Fruit fly (Drosophila melanogaster): ENCODE measurements around the gene slam.

slam gene

DNA sequence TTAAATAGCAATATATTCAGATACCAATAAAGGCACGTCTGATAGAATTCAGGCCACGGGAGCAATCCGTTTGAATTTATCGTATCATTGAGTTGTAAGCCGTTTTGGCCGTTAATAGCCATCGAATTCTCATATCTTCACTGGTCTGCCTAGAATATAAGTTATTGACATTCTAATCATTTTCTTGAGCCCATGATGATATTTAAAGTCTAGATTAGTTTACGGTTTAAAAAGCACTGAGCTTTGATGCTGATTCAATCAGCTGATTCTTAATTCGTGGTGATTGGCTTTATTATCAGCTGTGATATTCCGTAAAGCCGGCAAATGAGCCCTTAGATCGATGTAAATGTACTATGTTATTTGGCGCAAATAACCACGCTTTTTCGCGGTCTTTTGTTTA is at the start of gene slam:
Gene slam, plus strand, starts transcription at position 301 of the 400 bp plus-strand sequence.
- no peak for TF ChIP-seq insv (optimal IDR thresholded peaks at IDR 0.05)
- TF ChIP-seq ttk (optimal IDR thresholded peaks at IDR 0.05) = no peak
- no peak for TF ChIP-seq h (optimal IDR thresholded peaks at IDR 0.05)

DNA sequence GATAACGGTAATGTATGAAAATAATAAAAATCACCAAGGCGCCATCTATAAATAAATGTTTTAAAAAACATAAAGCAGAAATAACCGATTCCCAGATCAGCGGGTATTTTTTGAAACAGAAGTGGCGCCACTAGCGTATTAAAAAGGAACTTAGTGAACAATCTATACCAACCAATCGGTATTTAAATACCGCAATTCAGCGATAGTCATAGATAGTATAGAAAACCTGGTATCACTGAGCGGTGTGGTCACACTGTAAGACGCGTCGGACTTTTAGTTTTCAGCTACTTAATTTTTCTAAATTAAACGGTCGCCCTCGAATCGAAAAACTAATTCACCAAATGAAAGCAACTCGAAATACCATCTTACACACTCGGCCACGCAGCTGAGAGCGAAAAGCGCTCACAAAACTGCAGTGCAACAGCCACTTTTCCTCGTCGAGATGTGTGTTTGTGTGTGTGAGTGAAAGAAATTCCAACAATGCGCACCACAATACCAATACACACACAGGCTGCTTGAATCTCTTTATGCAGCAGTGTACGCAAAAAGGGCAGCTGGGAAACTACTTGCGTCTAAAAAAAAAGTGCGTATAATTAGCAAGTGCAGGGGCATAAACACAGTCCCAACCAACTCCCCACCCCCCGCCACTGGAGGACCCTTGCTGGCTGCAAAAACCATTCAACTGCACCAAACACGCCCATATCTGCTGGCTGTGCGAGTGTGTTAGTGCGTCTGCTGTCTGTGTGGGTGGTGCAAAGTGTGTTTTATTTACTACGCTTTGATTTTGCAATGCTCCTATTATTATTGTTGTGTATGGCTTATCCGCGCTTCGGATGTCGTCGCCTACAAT is 48.4 kb upstream of the slam start, which contains the start of gene PDZ-GEF:
Gene PDZ-GEF, plus strand, starts transcription at position 232 of the 850 bp plus-strand sequence.
- TF ChIP-seq Myc (optimal IDR thresholded peaks at IDR 0.05) = no peak

DNA sequence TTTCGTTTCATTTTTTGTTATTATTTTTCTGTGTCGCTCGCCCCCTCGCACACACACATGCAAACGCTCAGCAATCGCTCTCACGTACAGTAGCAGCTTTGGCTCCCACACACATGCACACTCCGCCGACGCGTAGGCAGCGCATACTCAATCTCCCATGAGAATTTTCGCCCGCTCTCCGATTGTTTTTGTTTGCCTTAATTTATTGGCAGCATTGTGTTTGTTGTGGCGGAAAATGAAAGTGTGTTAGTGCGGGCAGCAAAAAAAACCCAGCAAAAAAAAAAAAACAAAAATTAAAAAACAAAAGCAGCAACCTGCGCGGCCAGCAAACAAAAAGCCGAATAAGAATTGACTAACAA is 47.8 kb upstream of the slam start:
- TF ChIP-seq psq (optimal IDR thresholded peaks at IDR 0.05) (no peak), Sin3A (optimal IDR thresholded peaks at IDR 0.05) (no peak), Myc (optimal IDR thresholded peaks at IDR 0.05) (no peak), insv (optimal IDR thresholded peaks at IDR 0.05) (no peak)

DNA sequence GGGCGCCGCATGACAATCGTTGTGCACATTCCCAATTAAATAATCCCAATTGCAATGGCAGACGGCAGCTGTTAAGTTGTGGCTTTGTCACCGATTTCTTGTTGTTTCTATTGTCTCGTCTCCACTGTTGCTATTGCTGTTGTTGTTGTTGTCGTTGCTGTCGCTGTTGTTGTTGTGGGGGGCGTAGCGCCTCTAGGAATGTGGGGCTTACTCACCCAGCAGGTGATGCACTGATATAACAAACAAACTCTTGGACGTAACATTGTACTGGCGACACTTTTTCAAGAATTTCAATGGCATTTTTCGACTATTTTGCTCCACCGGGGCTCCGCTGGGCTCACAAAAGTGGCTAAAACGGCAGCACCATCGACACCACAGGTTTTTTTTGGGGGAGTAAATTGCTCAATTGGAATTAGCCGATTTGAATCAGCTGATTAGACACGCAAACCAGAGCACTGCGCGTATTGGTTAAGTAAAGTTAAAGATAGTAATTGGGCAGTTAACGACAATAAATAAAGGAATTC is 34.3 kb upstream of the slam start:
- TF ChIP-seq Myc (optimal IDR thresholded peaks at IDR 0.05) (no peak), Sin3A (optimal IDR thresholded peaks at IDR 0.05) (no peak), ttk (optimal IDR thresholded peaks at IDR 0.05) (no peak), insv (optimal IDR thresholded peaks at IDR 0.05) (no peak), psq (optimal IDR thresholded peaks at IDR 0.05) (no peak), h (optimal IDR thresholded peaks at IDR 0.05) (no peak)

DNA sequence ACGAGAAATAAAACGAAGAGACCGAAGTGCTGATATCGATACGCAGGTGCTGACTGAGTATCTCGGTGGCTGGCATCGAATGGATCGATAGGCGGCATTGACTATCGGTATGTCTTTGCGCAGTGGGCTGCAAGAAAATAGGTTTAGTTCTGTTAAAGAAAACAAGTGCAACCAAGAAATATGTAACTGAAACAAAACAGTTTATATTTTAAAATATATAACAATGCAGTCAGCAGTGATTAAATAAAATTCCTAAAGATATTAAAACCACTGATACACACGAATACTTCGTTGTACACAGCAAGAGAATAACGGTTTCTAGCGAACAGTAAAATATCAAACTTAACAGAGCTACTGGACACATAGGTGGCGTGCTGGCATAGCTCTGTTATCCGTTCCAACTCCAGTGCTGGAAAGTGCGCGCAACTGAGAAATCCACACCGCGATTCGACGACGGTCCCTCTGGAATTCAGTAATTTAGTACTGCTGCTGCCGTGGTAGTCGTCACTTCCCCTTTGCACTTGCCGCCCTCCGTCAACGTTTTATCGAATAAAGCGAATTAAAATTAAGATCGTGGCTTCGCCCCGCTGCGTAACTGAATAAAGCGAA is 33.7 kb upstream of the slam start, which contains the start of the genes Pez and Cpr:
Gene Pez, minus strand, starts transcription at position 305 of the 609 bp plus-strand sequence.
Gene Cpr, plus strand, starts transcription at position 470 of the 609 bp plus-strand sequence.
- TF ChIP-seq insv (optimal IDR thresholded peaks at IDR 0.05) (no peak), Sin3A (optimal IDR thresholded peaks at IDR 0.05) (no peak), psq (optimal IDR thresholded peaks at IDR 0.05) (no peak), ttk (optimal IDR thresholded peaks at IDR 0.05) (no peak), Myc (optimal IDR thresholded peaks at IDR 0.05) (no peak), h (optimal IDR thresholded peaks at IDR 0.05) (no peak)

DNA sequence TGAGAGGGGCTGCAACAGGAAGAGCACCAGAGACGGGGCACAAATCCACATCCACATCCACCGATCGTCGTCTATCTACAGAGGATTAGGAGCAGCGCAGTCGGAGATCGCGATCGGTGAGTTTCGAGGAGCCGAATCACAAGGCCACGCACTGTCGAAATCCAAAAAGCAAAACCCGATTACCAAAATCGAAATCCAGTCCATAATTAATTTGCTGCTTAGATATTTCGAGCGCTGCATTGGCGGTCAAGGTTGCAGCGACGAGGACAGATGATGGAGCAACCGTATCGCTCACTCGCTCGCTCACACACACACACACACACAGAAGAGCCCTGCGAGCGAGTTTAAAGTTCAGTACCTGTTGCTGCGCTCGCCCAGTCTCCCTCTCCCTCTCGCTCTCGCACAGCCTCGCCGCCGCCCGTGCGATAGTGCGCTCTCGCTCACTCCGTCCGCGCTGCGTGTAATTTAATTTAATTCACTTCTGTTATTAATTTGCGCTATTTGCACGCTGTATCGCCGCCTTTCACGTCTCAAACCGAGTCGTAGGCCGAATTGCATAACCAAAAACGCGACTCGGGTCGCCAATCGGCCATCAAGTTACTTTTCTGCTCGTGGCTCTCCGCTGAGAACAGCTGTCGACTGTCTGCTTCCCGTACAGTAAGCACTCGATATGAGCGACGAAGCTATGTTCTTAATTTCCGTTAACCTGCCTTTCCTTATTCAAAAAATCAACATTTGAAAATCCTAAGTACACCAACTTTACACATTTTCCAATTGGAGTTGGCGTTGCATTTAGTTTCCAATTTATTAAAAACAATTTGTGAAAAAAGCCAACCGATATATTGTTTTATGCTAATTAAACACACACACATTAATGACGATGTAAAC is 32.9 kb upstream of the slam start:
- TF ChIP-seq psq (optimal IDR thresholded peaks at IDR 0.05) (no peak), ttk (optimal IDR thresholded peaks at IDR 0.05) (no peak), insv (optimal IDR thresholded peaks at IDR 0.05) (no peak), Myc (optimal IDR thresholded peaks at IDR 0.05) (no peak), h (optimal IDR thresholded peaks at IDR 0.05) (no peak), Sin3A (optimal IDR thresholded peaks at IDR 0.05) (no peak)

DNA sequence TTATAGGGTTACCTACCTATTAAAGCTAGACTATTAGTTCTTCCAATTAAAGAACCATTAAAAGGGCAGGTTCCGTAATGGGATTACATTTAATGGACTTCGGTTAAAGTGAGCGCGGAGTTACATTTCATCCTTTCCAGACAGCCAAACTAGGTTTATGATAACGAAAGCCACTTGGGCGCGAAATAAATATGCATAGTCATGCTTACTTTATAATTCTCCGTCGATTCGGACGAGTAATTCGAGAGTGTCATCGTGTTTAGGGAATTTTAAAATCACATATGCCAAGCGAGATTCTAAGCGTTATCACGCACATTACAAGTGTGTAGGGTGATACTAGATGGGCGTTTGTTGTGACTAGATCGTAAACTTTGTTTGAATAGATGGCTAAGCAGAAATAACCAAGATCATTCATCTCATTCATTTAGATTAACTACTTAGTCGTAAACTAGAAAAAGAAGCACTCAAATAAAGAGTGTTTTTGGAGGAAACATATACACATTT is 31.9 kb upstream of the slam start:
- no peak for TF ChIP-seq psq (optimal IDR thresholded peaks at IDR 0.05)
- TF ChIP-seq h (optimal IDR thresholded peaks at IDR 0.05) = no peak
- no peak for TF ChIP-seq insv (optimal IDR thresholded peaks at IDR 0.05)
- no peak for TF ChIP-seq Sin3A (optimal IDR thresholded peaks at IDR 0.05)
- no peak for TF ChIP-seq ttk (optimal IDR thresholded peaks at IDR 0.05)
- TF ChIP-seq Myc (optimal IDR thresholded peaks at IDR 0.05) = no peak

DNA sequence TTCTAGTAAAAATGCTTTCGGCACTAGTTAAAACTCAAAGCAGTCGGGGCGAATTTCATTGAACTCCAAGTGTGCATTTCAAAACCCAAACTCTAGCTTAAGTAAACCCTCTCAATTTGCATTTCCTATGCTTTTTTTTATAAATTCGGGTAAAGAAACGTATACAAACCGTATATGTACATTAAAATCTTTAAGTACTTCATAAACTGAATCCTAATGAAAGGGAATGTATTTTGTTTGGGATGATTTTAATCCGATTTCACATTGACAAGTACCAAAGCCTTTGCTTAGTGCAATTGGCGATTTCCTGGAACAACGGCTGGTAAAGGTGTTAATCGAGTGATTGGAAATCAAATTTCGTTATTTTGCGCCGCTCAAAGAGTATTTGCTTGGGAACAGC is 30.9 kb upstream of the slam start:
- TF ChIP-seq psq (optimal IDR thresholded peaks at IDR 0.05) (no peak), ttk (optimal IDR thresholded peaks at IDR 0.05) (no peak), Sin3A (optimal IDR thresholded peaks at IDR 0.05) (no peak), insv (optimal IDR thresholded peaks at IDR 0.05) (no peak), h (optimal IDR thresholded peaks at IDR 0.05) (no peak), Myc (optimal IDR thresholded peaks at IDR 0.05) (no peak)

DNA sequence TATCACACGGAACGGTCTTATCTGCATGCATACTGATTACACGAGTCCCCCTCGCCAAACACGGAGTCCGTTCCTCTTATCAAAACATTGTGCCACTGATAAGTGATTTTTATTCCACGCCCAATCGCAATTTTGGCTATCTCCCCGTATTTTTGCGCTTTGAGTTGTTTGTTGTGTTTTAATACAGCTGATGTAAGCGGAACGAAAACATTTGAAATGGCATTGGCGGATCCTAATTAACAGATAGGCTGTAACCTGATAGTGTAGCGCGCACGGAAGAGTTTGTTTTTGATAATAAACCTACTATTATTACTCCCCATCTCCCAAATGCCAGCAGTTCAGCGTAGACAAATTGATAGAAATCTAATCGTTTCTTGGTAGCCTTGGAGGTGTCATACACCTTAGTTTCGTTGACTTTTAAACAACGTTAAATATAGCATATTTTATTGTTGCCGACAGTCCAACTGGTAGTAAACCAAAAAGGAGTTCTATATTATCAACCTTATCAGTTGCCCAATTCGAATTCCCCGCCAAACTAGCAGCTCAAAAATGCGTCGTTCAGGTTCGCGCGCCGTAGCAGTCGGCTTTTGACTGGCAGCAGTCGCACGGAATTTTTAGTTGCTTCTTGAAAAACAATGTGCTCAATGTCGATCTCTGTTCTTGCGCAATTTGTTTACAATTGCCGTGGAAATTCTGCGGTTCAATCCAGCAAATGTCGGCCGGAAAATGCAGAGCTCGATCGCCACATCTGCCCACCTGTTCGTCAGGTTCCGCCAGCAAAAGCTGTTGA is 28.9 kb upstream of the slam start:
- TF ChIP-seq Myc (optimal IDR thresholded peaks at IDR 0.05) (no peak), Sin3A (optimal IDR thresholded peaks at IDR 0.05) (no peak), insv (optimal IDR thresholded peaks at IDR 0.05) (no peak), h (optimal IDR thresholded peaks at IDR 0.05) (no peak), psq (optimal IDR thresholded peaks at IDR 0.05) (no peak), ttk (optimal IDR thresholded peaks at IDR 0.05) (no peak)

DNA sequence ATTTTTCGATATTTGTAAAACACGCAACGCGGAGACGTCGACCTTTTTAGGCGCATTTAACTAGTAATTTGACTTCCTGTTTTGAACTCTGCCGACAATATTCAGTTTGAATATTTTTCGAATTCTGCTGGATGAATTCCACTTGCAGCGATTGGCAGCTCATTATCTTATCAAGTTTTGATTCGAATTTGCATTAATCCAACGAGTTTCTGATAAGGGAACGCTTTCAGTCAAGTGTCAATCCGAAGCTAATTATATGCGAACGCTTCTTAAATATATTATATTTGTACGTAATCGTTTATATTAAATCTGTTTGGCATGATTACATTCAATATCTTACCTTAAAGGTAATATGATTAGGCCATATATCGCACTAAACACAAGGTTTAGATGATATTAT is 23.9 kb upstream of the slam start, which contains the start of gene CG9497:
Gene CG9497, minus strand, starts transcription at position 101 of the 400 bp plus-strand sequence.
- TF ChIP-seq h (optimal IDR thresholded peaks at IDR 0.05) = no peak
- TF ChIP-seq psq (optimal IDR thresholded peaks at IDR 0.05) = no peak
- TF ChIP-seq Myc (optimal IDR thresholded peaks at IDR 0.05) = no peak
- TF ChIP-seq ttk (optimal IDR thresholded peaks at IDR 0.05) = no peak
- TF ChIP-seq insv (optimal IDR thresholded peaks at IDR 0.05) = no peak
- TF ChIP-seq Sin3A (optimal IDR thresholded peaks at IDR 0.05) = no peak
